Fruit fly (Drosophila melanogaster): ENCODE data around the gene CG34150.

Gene CG34150

dm6 chr3R:24813637-24814301, at the start of gene CG34150, which contains the start of gene lili:
CG34150 (plus strand) TSS chr3R:24814262.
lili (minus strand) TSS chr3R:24814012.
- TF ChIP-seq CG14655 (GFP tag; optimal IDR thresholded peaks at IDR 0.05) (no peak), CG8159 (tag; optimal IDR thresholded peaks at IDR 0.05) (no peak), CG13204 (GFP tag; optimal IDR thresholded peaks at IDR 0.05) (no peak), EcR (GFP tag; optimal IDR thresholded peaks at IDR 0.05) (peak; percentile 22), CG32121 (GFP tag; IDR thresholded peaks at IDR 0.05) (peak; percentile 28; the same call in 1 of the 2 replicates), CG8301 (tag; optimal IDR thresholded peaks at IDR 0.05) (no peak), CG17806 (tag; optimal IDR thresholded peaks at IDR 0.05) (peak; percentile 39), fd96Ca (GFP tag; IDR thresholded peaks at IDR 0.05) (no peak), Pif1A (GFP tag; optimal IDR thresholded peaks at IDR 0.05) (no peak), CG12605 (GFP tag; IDR thresholded peaks at IDR 0.05) (peak; percentile 27), CG34367 (tag; optimal IDR thresholded peaks at IDR 0.05) (no peak), Snoo (tag; optimal IDR thresholded peaks at IDR 0.05) (peak; percentile 31), gl (tag; optimal IDR thresholded peaks at IDR 0.05) (no peak), Pif1B (GFP tag; optimal IDR thresholded peaks at IDR 0.05) (no peak), CG9948 (tag; optimal IDR thresholded peaks at IDR 0.05) (peak; percentile 38), CG10348 (GFP tag; IDR thresholded peaks at IDR 0.05) (no peak), D1 (tag; optimal IDR thresholded peaks at IDR 0.05) (no peak), Ets98B (GFP tag; IDR thresholded peaks at IDR 0.05) (peak; percentile 38; the same call in 1 of the 2 replicates), CG15710 (tag; optimal IDR thresholded peaks at IDR 0.05) (peak; percentile 60), rn (GFP tag; IDR thresholded peaks at IDR 0.05) (no peak), CG4496 (GFP tag; IDR thresholded peaks at IDR 0.05) (peak; percentile 79)

dm6 chr3R:24764971-24765370, 49.1 kb upstream of the CG34150 start, which contains the start of gene AstA:
AstA (minus strand) TSS chr3R:24765071.
- TF ChIP-seq D1 (tag; optimal IDR thresholded peaks at IDR 0.05), result no peak
- TF ChIP-seq gl (tag; optimal IDR thresholded peaks at IDR 0.05), result no peak

- TF ChIP-seq gl (tag; optimal IDR thresholded peaks at IDR 0.05), result no peak
- no peak for TF ChIP-seq CG8301 (tag; optimal IDR thresholded peaks at IDR 0.05)
- no peak for TF ChIP-seq CG34367 (tag; optimal IDR thresholded peaks at IDR 0.05)
- no peak for TF ChIP-seq CG15710 (tag; optimal IDR thresholded peaks at IDR 0.05)
- TF ChIP-seq fd96Ca (GFP tag; IDR thresholded peaks at IDR 0.05), result peak; percentile 11; the same call in 1 of the 3 replicates
- TF ChIP-seq CG8159 (tag; optimal IDR thresholded peaks at IDR 0.05), result no peak
- 0 out of 3 replicates have a peak, but pooled peaks have one; percentile 38 for TF ChIP-seq CG4496 (GFP tag; IDR thresholded peaks at IDR 0.05)
- no peak for TF ChIP-seq rn (GFP tag; IDR thresholded peaks at IDR 0.05)
- TF ChIP-seq CG12605 (GFP tag; IDR thresholded peaks at IDR 0.05), result no peak
- TF ChIP-seq Pif1A (GFP tag; optimal IDR thresholded peaks at IDR 0.05), result no peak
- no peak for TF ChIP-seq Pif1B (GFP tag; optimal IDR thresholded peaks at IDR 0.05)
- no peak for TF ChIP-seq CG10348 (GFP tag; IDR thresholded peaks at IDR 0.05)
- TF ChIP-seq EcR (GFP tag; optimal IDR thresholded peaks at IDR 0.05), result no peak
- TF ChIP-seq CG14655 (GFP tag; optimal IDR thresholded peaks at IDR 0.05), result no peak
- no peak for TF ChIP-seq D1 (tag; optimal IDR thresholded peaks at IDR 0.05)
- no peak for TF ChIP-seq CG9948 (tag; optimal IDR thresholded peaks at IDR 0.05)
- TF ChIP-seq Snoo (tag; optimal IDR thresholded peaks at IDR 0.05), result no peak
- peak; percentile 20; the same call in 1 of the 2 replicates for TF ChIP-seq Ets98B (GFP tag; IDR thresholded peaks at IDR 0.05)
- TF ChIP-seq CG13204 (GFP tag; optimal IDR thresholded peaks at IDR 0.05), result no peak
- TF ChIP-seq CG32121 (GFP tag; IDR thresholded peaks at IDR 0.05), result 0 out of 2 replicates have a peak, but pooled peaks have one; percentile 15
- TF ChIP-seq CG17806 (tag; optimal IDR thresholded peaks at IDR 0.05), result no peak
These were observed 47.4 kb upstream of the CG34150 start for dm6 chr3R:24766684-24767083.

dm6 chr3R:24767667-24768340, 46.3 kb upstream of the CG34150 start:
- TF ChIP-seq rn (GFP tag; IDR thresholded peaks at IDR 0.05) (no peak), CG4496 (GFP tag; IDR thresholded peaks at IDR 0.05) (peak; percentile 42; the same call in 1 of the 3 replicates), CG14655 (GFP tag; optimal IDR thresholded peaks at IDR 0.05) (peak; percentile 62), CG12605 (GFP tag; IDR thresholded peaks at IDR 0.05) (no peak), CG17806 (tag; optimal IDR thresholded peaks at IDR 0.05) (no peak), Pif1B (GFP tag; optimal IDR thresholded peaks at IDR 0.05) (no peak), Snoo (tag; optimal IDR thresholded peaks at IDR 0.05) (peak; percentile 67), CG8301 (tag; optimal IDR thresholded peaks at IDR 0.05) (peak; percentile 48), CG34367 (tag; optimal IDR thresholded peaks at IDR 0.05) (no peak), fd96Ca (GFP tag; IDR thresholded peaks at IDR 0.05) (0 out of 3 replicates have a peak, but pooled peaks have one; percentile 27), D1 (tag; optimal IDR thresholded peaks at IDR 0.05) (no peak), CG8159 (tag; optimal IDR thresholded peaks at IDR 0.05) (no peak), gl (tag; optimal IDR thresholded peaks at IDR 0.05) (no peak), CG32121 (GFP tag; IDR thresholded peaks at IDR 0.05) (0 out of 2 replicates have a peak, but pooled peaks have one; percentile 3), CG15710 (tag; optimal IDR thresholded peaks at IDR 0.05) (no peak), CG9948 (tag; optimal IDR thresholded peaks at IDR 0.05) (no peak), EcR (GFP tag; optimal IDR thresholded peaks at IDR 0.05) (no peak), CG13204 (GFP tag; optimal IDR thresholded peaks at IDR 0.05) (no peak)

Measured in whole organism, pupa.